Worm (Caenorhabditis elegans): ENCODE data around the gene drd-10.

Gene drd-10

DNA sequence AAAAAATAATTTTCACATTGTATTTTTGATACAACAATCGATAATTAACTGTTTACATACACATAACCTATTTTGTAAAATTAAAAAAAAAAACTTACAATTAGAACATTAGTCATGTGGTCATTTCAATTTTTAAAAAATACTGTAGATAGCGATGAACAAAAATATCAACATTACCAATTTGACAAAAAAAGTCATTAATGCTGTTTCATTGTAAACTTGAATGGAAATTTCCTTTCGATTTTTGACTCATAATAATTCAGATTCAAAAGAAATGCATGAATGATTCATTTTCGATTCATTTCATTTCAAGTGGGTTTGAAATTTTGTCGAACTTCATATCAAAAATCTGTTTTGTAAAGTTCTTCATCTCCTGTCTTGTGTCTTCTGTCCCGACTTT, 2.1 kb downstream of the drd-10 start, which contains the start of gene C33G8.2:
Gene C33G8.2, plus strand, starts transcription at position 301 of the 400 bp plus-strand sequence.
- TF ChIP-seq R02D3.7 (tag; optimal IDR thresholded peaks at IDR 0.05) (no peak), unc-39 (tag; optimal IDR thresholded peaks at IDR 0.05) (no peak), nhr-67 (tag; optimal IDR thresholded peaks at IDR 0.05) (no peak), nfya-1 (tag; optimal IDR thresholded peaks at IDR 0.05; ENCODE audit: insufficient read depth) (no peak), egl-5 (tag; optimal IDR thresholded peaks at IDR 0.05) (no peak), hmg-11 (tag; optimal IDR thresholded peaks at IDR 0.05) (no peak), nhr-25 (tag; optimal IDR thresholded peaks at IDR 0.05) (no peak), ceh-28 (tag; optimal IDR thresholded peaks at IDR 0.05) (no peak), ztf-11 (tag; optimal IDR thresholded peaks at IDR 0.05) (no peak), jun-1 (tag; optimal IDR thresholded peaks at IDR 0.05) (no peak), daf-12 (tag; optimal IDR thresholded peaks at IDR 0.05) (no peak), mdl-1 (tag; optimal IDR thresholded peaks at IDR 0.05) (no peak), ceh-16 (tag; optimal IDR thresholded peaks at IDR 0.05) (no peak), pqm-1 (tag; optimal IDR thresholded peaks at IDR 0.05) (no peak), lsy-12 (tag; optimal IDR thresholded peaks at IDR 0.05) (no peak), nhr-23 (tag; optimal IDR thresholded peaks at IDR 0.05) (no peak), nhr-28 (tag; optimal IDR thresholded peaks at IDR 0.05) (no peak), elt-3 (tag; optimal IDR thresholded peaks at IDR 0.05) (no peak), skn-1 (tag; optimal IDR thresholded peaks at IDR 0.05) (no peak)

DNA sequence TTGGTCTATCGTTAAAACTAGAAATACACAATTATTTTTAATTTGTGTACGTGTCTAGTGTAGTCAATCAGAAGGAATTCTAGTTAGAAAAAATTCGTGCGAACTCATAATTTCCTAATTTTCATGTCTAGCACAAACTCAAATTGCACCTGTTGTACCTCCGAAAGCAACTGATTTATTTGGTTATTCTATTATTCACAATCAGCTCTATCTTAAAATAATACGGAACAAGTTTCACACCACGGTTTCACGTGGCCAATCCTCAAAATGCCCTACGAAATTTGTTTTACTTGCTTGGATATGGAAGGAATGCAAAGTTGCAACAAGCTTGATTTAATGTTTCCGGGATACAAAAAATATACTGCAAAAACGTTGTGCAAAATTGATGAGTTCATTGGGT, 5.2 kb downstream of the drd-10 start, which contains the start of gene srw-127:
Gene srw-127, plus strand, starts transcription at position 301 of the 400 bp plus-strand sequence.
- TF ChIP-seq nfya-1 (tag; optimal IDR thresholded peaks at IDR 0.05; ENCODE audit: insufficient read depth) (no peak), daf-12 (tag; optimal IDR thresholded peaks at IDR 0.05) (no peak)

DNA sequence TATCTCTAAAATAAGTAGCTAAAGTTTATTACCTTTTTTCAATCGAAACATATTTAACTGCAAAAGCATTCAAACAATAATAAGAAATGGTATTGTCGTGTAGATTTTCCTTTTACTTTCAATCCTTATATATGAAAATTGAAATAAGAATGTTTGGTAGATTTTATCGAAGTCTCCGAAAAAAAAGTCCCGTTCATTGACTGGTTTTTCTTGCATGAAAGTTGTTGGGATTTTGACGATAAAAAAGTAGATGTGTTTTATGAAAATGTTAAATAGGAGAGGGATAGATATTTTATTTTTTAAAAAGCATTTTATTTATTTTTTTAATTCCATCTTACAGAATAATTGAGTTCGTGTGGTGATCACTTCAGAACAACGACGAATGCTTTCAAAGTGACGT, 8.5 kb downstream of the drd-10 start, which contains the start of gene C33G8.13:
Gene C33G8.13, minus strand, starts transcription at position 101 of the 400 bp plus-strand sequence.
- no peak for TF ChIP-seq nhr-12 (tag; optimal IDR thresholded peaks at IDR 0.05)
- TF ChIP-seq lsy-12 (tag; optimal IDR thresholded peaks at IDR 0.05), result no peak
- TF ChIP-seq nhr-25 (tag; optimal IDR thresholded peaks at IDR 0.05), result no peak
- no peak for TF ChIP-seq ceh-28 (tag; optimal IDR thresholded peaks at IDR 0.05)
- TF ChIP-seq daf-12 (tag; optimal IDR thresholded peaks at IDR 0.05), result no peak
- no peak for TF ChIP-seq ama-1 (optimal IDR thresholded peaks at IDR 0.05)
- TF ChIP-seq mml-1 (tag; optimal IDR thresholded peaks at IDR 0.05), result no peak
- no peak for TF ChIP-seq nhr-77 (tag; optimal IDR thresholded peaks at IDR 0.05)
- TF ChIP-seq ztf-11 (tag; optimal IDR thresholded peaks at IDR 0.05), result no peak
- TF ChIP-seq mdl-1 (tag; optimal IDR thresholded peaks at IDR 0.05), result no peak
- TF ChIP-seq hmg-11 (tag; optimal IDR thresholded peaks at IDR 0.05), result no peak
- TF ChIP-seq skn-1 (tag; optimal IDR thresholded peaks at IDR 0.05), result no peak
- TF ChIP-seq nhr-43 (tag; optimal IDR thresholded peaks at IDR 0.05; ENCODE audit: poor library complexity, severe bottlenecking), result no peak
- TF ChIP-seq eor-1 (tag; optimal IDR thresholded peaks at IDR 0.05), result no peak
- no peak for TF ChIP-seq pha-4 (tag; optimal IDR thresholded peaks at IDR 0.05)
- no peak for TF ChIP-seq pqm-1 (tag; optimal IDR thresholded peaks at IDR 0.05)
- TF ChIP-seq ceh-9 (tag; optimal IDR thresholded peaks at IDR 0.05), result no peak
- TF ChIP-seq fos-1 (tag; optimal IDR thresholded peaks at IDR 0.05), result no peak
- TF ChIP-seq ZK546.5 (tag; optimal IDR thresholded peaks at IDR 0.05), result no peak
- TF ChIP-seq unc-62 (GFP tag; optimal IDR thresholded peaks at IDR 0.05), result no peak

DNA sequence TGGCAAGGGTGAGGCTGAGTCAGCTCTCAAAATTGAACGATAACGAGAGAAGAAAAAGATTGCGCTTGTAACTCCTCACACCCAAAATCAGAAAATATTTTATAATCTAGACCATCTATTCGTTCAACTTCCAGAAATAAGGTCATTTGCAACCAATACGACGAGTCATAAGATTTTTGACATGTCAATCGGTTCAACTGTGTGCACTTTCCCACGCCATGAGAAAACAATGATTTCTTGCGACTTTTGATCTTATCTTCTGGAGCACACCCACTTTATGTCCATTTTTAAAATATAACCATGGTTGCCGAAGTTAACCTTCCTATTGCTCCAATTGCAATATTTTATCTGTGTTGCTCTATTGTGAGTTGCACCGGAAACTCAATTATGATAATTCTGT, 9.7 kb downstream of the drd-10 start, which contains the start of gene srsx-32:
Gene srsx-32, plus strand, starts transcription at position 301 of the 400 bp plus-strand sequence.
- TF ChIP-seq nhr-28 (tag; optimal IDR thresholded peaks at IDR 0.05), result no peak
- no peak for TF ChIP-seq ceh-9 (tag; optimal IDR thresholded peaks at IDR 0.05)
- TF ChIP-seq sea-2 (GFP tag; optimal IDR thresholded peaks at IDR 0.05), result no peak
- no peak for TF ChIP-seq egl-27 (tag; optimal IDR thresholded peaks at IDR 0.05)
- no peak for TF ChIP-seq ZK546.5 (tag; optimal IDR thresholded peaks at IDR 0.05)
- no peak for TF ChIP-seq R02D3.7 (tag; optimal IDR thresholded peaks at IDR 0.05)
- no peak for TF ChIP-seq nfya-1 (tag; optimal IDR thresholded peaks at IDR 0.05; ENCODE audit: insufficient read depth)
- TF ChIP-seq nhr-67 (tag; optimal IDR thresholded peaks at IDR 0.05), result no peak
- TF ChIP-seq fos-1 (tag; optimal IDR thresholded peaks at IDR 0.05), result no peak
- TF ChIP-seq nhr-77 (tag; optimal IDR thresholded peaks at IDR 0.05), result no peak
- TF ChIP-seq skn-1 (tag; optimal IDR thresholded peaks at IDR 0.05), result no peak

DNA sequence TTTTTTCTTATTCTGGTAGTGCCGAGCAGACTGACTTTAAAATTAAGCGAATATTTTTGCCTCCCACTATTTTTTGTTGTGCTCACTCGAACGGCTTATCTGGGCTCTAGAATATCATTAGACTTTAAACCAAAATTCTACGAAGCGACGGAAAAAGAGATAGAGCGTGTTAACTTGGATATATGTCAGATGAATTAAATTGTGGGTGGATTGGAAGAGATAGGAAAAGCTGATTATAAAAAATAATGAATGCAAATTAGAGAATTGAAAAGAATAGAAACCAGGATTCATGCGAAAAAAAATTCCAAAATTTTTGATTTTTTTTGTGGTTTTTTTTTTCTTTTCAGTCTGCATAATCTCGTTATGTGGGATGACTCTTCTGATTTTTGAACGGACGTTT, 14.4 kb downstream of the drd-10 start, which contains the start of gene F20A1.4:
Gene F20A1.4, minus strand, starts transcription at position 101 of the 400 bp plus-strand sequence.
- TF ChIP-seq aly-2 (tag; optimal IDR thresholded peaks at IDR 0.05) (no peak), zag-1 (tag; optimal IDR thresholded peaks at IDR 0.05) (no peak), eor-1 (tag; optimal IDR thresholded peaks at IDR 0.05) (no peak), lin-15B (tag; optimal IDR thresholded peaks at IDR 0.05) (no peak), nhr-12 (tag; optimal IDR thresholded peaks at IDR 0.05) (no peak), nhr-237 (tag; optimal IDR thresholded peaks at IDR 0.05) (no peak), pqm-1 (tag; optimal IDR thresholded peaks at IDR 0.05) (no peak)

Measured in whole organism, L3 larva.